Worm (Caenorhabditis elegans) whole organism, early embryonic: ENCODE results near the gene grwd-1.

Experiments
- B0310.2 ChIP-seq: sonication (generic microtip); optimal IDR thresholded peaks from 2 replicates; lab custom pipeline; 2016; ENCODE audit warnings: mild to moderate bottlenecking, missing genetic modification characterization, missing compliant biosample characterization
- F13C5.2 ChIP-seq: sonication (generic microtip); optimal IDR thresholded peaks from 2 replicates; lab custom pipeline; 2017; ENCODE audit warnings: mild to moderate bottlenecking, missing genetic modification characterization, inconsistent platforms, missing compliant biosample characterization
- aly-1 ChIP-seq: sonication (generic microtip); optimal IDR thresholded peaks from 2 replicates; lab custom pipeline; 2016; ENCODE audit warnings: missing genetic modification characterization, missing compliant biosample characterization
- ama-1 ChIP-seq: fragments of 150-350 bp; optimal IDR thresholded peaks from 2 replicates; lab custom pipeline; 2014
- ceh-13 ChIP-seq: fragments of 200-800 bp; sonication (Bioruptor generic); optimal IDR thresholded peaks from 2 replicates; lab custom pipeline; 2018; ENCODE audit warnings: mild to moderate bottlenecking, missing genetic modification characterization, missing compliant biosample characterization
- ceh-36 ChIP-seq: sonication (generic microtip); optimal IDR thresholded peaks from 2 replicates; lab custom pipeline; 2016; ENCODE audit warnings: missing genetic modification characterization, inconsistent platforms, missing compliant biosample characterization
- ets-7 ChIP-seq: sonication (generic microtip); optimal IDR thresholded peaks from 2 replicates; lab custom pipeline; 2016; ENCODE audit warnings: missing genotype, missing genetic modification characterization, missing compliant biosample characterization
- flt-1 ChIP-seq: fragments of 200-800 bp; sonication (Bioruptor generic); IDR thresholded peaks from 2 replicates; pipeline ENCODE4 v1.3.6; 2022; ENCODE audit warnings: missing genetic modification characterization, missing compliant biosample characterization
- hmbx-1 ChIP-seq: sonication (generic microtip); optimal IDR thresholded peaks from 2 replicates; lab custom pipeline; 2016; ENCODE audit warnings: mild to moderate bottlenecking, missing genetic modification characterization, missing compliant biosample characterization
- hmg-4 ChIP-seq: fragments of 200-800 bp; sonication (Bioruptor generic); optimal IDR thresholded peaks from 2 replicates; lab custom pipeline; 2018; ENCODE audit warnings: mild to moderate bottlenecking, missing genetic modification characterization, missing compliant biosample characterization
- hnd-1 ChIP-seq: sonication (generic microtip); optimal IDR thresholded peaks from 2 replicates; lab custom pipeline; 2016; ENCODE audit warnings: missing genetic modification characterization, missing compliant biosample characterization
- pes-1 ChIP-seq: fragments of 200-800 bp; sonication (Bioruptor generic); IDR thresholded peaks from 2 replicates; pipeline ENCODE4 v1.3.6; 2022; ENCODE audit warnings: missing genetic modification reagents, missing genetic modification characterization, missing compliant biosample characterization
- scrt-1 ChIP-seq: fragments of 200-800 bp; sonication (Bioruptor generic); IDR thresholded peaks from 2 replicates; pipeline ENCODE4 v1.3.6; 2022; ENCODE audit warnings: missing genetic modification characterization, missing compliant biosample characterization
- sea-1 ChIP-seq: fragments of 200-800 bp; sonication (Bioruptor generic); conservative IDR thresholded peaks from 2 replicates; pipeline ENCODE4 v1.3.6; 2022; ENCODE audit warnings: missing genetic modification characterization, missing compliant biosample characterization
- tbx-11 ChIP-seq: fragments of 200-800 bp; sonication (Bioruptor generic); IDR thresholded peaks from 2 replicates; pipeline ENCODE4 v1.3.6; 2022; ENCODE audit warnings: missing genetic modification characterization, missing compliant biosample characterization
- tbx-37 ChIP-seq: fragments of 200-800 bp; sonication (Bioruptor generic); conservative IDR thresholded peaks from 2 replicates; pipeline ENCODE4 v1.3.6; 2022; ENCODE audit warnings: missing genetic modification reagents, missing genetic modification characterization, missing compliant biosample characterization
- tra-4 ChIP-seq: sonication (generic microtip); optimal IDR thresholded peaks from 2 replicates; lab custom pipeline; 2017; ENCODE audit warnings: missing genetic modification characterization, missing compliant biosample characterization

The grwd-1 gene

DNA sequence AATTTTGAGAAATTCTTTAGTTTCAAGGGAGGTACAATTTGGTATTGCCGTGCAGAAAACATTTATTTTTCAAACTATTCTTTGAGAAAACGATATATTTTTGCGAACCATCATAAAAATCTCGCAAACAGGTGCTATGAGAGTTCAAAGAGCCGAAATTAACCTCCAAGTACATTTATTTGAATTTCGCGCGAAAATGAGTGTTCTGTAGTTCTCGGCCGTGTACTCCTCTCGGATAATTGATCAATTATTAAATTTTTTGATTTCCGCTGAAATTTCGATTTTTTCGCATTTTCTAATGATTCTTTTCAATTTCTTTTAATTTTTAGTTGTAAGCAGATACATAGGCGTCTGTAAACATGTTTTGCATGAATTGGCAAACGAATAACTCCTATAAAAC, 36.9 kb downstream of the grwd-1 start:
- no peak for TF ChIP-seq pes-1 (GFP tag; lab: Robert Waterston, UW)

DNA sequence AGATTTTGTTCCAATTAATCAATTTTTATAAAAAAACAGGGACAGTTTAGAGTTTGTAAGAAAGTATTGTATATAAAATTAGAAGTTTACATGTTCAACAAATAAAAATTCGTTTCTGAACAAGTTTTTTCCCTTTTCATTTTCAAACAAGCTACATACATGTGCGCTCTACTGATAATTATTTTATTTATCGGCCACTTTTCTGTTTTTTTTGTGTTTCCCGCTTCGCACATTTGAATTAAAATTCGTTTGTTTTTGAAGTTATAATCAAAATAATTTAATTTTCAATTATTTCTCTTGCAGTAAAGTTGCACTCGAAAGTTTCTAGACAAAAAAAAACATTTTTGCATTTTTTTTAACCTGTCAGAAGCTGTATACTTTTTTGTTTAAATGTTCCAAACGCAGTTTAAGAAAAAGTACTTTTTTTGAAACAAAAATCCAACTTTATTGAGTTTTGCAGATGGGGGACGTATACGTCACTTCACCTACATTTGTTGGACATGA, 37.5 kb downstream of the grwd-1 start, which contains the start of gene hira-1:
hira-1 (plus strand) TSS at position 454 of the 504 bp plus-strand sequence.
- no peak for TF ChIP-seq ceh-13
- no peak for TF ChIP-seq ceh-36 (tag; lab: Kevin White, UChicago)
- no peak for TF ChIP-seq sea-1 (GFP tag; lab: Robert Waterston, UW)
- no peak for TF ChIP-seq ets-7 (tag; lab: Kevin White, UChicago)
- no peak for TF ChIP-seq B0310.2 (tag; lab: Kevin White, UChicago)
- no peak for TF ChIP-seq tra-4 (tag; lab: Kevin White, UChicago)
- TF ChIP-seq F13C5.2 (tag; lab: Kevin White, UChicago) = no peak
- TF ChIP-seq scrt-1 (GFP tag; lab: Robert Waterston, UW) = no peak
- no peak for TF ChIP-seq tbx-11
- TF ChIP-seq aly-1 (tag; lab: Kevin White, UChicago) = no peak

- TF ChIP-seq flt-1 (GFP tag; lab: Robert Waterston, UW) = no peak
- no peak for TF ChIP-seq pes-1 (GFP tag; lab: Robert Waterston, UW)
- no peak for TF ChIP-seq ama-1 (lab: Kevin White, UChicago)
- no peak for TF ChIP-seq ceh-13
- TF ChIP-seq tra-4 (tag; lab: Kevin White, UChicago) = no peak
- TF ChIP-seq hmbx-1 (tag; lab: Kevin White, UChicago) = no peak
- no peak for TF ChIP-seq tbx-11
- no peak for TF ChIP-seq tbx-37 (GFP tag; lab: Robert Waterston, UW)
- no peak for TF ChIP-seq hmg-4 (GFP tag; lab: Kevin White, UChicago)
- no peak for TF ChIP-seq ceh-36 (tag; lab: Kevin White, UChicago)
- TF ChIP-seq aly-1 (tag; lab: Kevin White, UChicago) = no peak
- TF ChIP-seq F13C5.2 (tag; lab: Kevin White, UChicago) = no peak
- no peak for TF ChIP-seq B0310.2 (tag; lab: Kevin White, UChicago)
- no peak for TF ChIP-seq scrt-1 (GFP tag; lab: Robert Waterston, UW)
- TF ChIP-seq sea-1 (GFP tag; lab: Robert Waterston, UW) = no peak
Measured at ce11 chrIII:5193266-5193665, 40.0 kb downstream of the grwd-1 start.

DNA sequence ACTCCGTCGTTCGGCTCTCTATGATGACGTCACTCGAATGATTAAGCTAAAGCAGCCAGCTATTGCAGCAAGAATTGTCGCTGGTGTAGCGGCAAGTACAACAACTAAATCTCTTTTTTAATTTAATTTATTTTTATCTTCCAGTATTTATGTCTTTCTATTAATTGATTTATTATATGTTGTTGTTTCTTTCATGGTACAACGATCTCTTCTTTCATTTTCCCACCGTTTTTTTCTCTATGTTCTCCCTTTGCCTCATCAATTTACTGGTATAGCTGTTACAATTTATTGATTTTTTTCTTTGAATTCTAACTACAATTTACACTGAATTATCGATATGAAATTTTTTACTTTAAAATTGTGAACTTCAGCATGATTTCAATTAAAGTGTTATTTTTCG, 42.4 kb downstream of the grwd-1 start, which contains the start of gene moc-6:
moc-6 (plus strand) TSS at position 301 of the 400 bp plus-strand sequence.
- TF ChIP-seq sea-1 (GFP tag; lab: Robert Waterston, UW) (no peak), tra-4 (tag; lab: Kevin White, UChicago) (no peak), tbx-11 (no peak), scrt-1 (GFP tag; lab: Robert Waterston, UW) (no peak), ceh-13 (no peak), ceh-36 (tag; lab: Kevin White, UChicago) (no peak), tbx-37 (GFP tag; lab: Robert Waterston, UW) (no peak)

- TF ChIP-seq hmg-4 (GFP tag; lab: Kevin White, UChicago) (no peak), flt-1 (GFP tag; lab: Robert Waterston, UW) (no peak), scrt-1 (GFP tag; lab: Robert Waterston, UW) (no peak), aly-1 (tag; lab: Kevin White, UChicago) (no peak)
Measured at ce11 chrIII:5196298-5197045, 43.2 kb downstream of the grwd-1 start.

- TF ChIP-seq F13C5.2 (tag; lab: Kevin White, UChicago) (no peak), hmbx-1 (tag; lab: Kevin White, UChicago) (no peak), hmg-4 (GFP tag; lab: Kevin White, UChicago) (no peak), aly-1 (tag; lab: Kevin White, UChicago) (no peak), hnd-1 (tag; lab: Kevin White, UChicago) (no peak), ama-1 (lab: Kevin White, UChicago) (no peak), ceh-36 (tag; lab: Kevin White, UChicago) (no peak), pes-1 (GFP tag; lab: Robert Waterston, UW) (no peak), tbx-37 (GFP tag; lab: Robert Waterston, UW) (no peak), ceh-13 (no peak)
Measured at ce11 chrIII:5199577-5199976, 46.3 kb downstream of the grwd-1 start, which contains the start of gene emb-8. Gene emb-8, minus strand, starts transcription at chrIII:5199677.

ce11 chrIII:5200349-5200748, 47.1 kb downstream of the grwd-1 start:
- TF ChIP-seq aly-1 (tag; lab: Kevin White, UChicago) (no peak), pes-1 (GFP tag; lab: Robert Waterston, UW) (no peak), F13C5.2 (tag; lab: Kevin White, UChicago) (no peak), tbx-37 (GFP tag; lab: Robert Waterston, UW) (no peak), ama-1 (lab: Kevin White, UChicago) (no peak), hmg-4 (GFP tag; lab: Kevin White, UChicago) (no peak), ceh-13 (no peak)

- TF ChIP-seq pes-1 (GFP tag; lab: Robert Waterston, UW) (no peak), ama-1 (lab: Kevin White, UChicago) (no peak)
Measured at ce11 chrIII:5201267-5201666, 48.0 kb downstream of the grwd-1 start.
